Fruit fly (Drosophila melanogaster) whole organism, adult: Measurements from ENCODE around the gene CG3823.

Experiments
- CG7045 ChIP-seq: fragments of 200-800 bp; sonication (Bioruptor generic); optimal IDR thresholded peaks from 2 replicates; lab custom pipeline; 2017; ENCODE audit warnings: missing biosample characterization, mild to moderate bottlenecking, missing genetic modification characterization
- cnc ChIP-seq, 2 experiments: fragments of >200 bp; optimal IDR thresholded peaks; 2 replicates each; lab custom pipeline; 2017
- kay ChIP-seq: fragments of 200-800 bp; sonication (Bioruptor generic); peaks from one replicate; lab custom pipeline; 2016; ENCODE audit warnings: missing biosample characterization, missing genetic modification characterization, borderline replicate concordance
- pad ChIP-seq: fragments of 200-800 bp; sonication (Bioruptor generic); optimal IDR thresholded peaks from 3 replicates; lab custom pipeline; 2017; ENCODE audit warnings: missing biosample characterization, missing genetic modification characterization, mild to moderate bottlenecking, moderate library complexity, missing genetic modification reagents

- TF ChIP-seq cnc (optimal IDR thresholded peaks at IDR 0.05; lab: Kevin White, UChicago) (no peak), CG7045 (GFP tag; lab: Kevin White, UChicago) (no peak), kay (no peak), pad (no peak)
Measured at dm6 chrX:6346153-6346552, 42.4 kb downstream of the CG3823 start.
